Fruit fly (Drosophila melanogaster) whole organism, embryonic: ENCODE measurements around the gene CG44271.

Experiments
- BtbVII ChIP-seq: fragments of 200-800 bp; sonication (Bioruptor generic); optimal IDR thresholded peaks from 3 replicates; lab custom pipeline; 2017; ENCODE audit warnings: missing biosample characterization, mild to moderate bottlenecking, missing genetic modification characterization
- CG10543 ChIP-seq: fragments of 200-800 bp; sonication (Bioruptor generic); optimal IDR thresholded peaks from 3 replicates; lab custom pipeline; 2017; ENCODE audit warnings: missing biosample characterization, mild to moderate bottlenecking, missing genetic modification characterization, moderate library complexity
- CG10565 ChIP-seq: fragments of 200-800 bp; sonication (Bioruptor generic); optimal IDR thresholded peaks from 3 replicates; lab custom pipeline; 2016; ENCODE audit warnings: missing biosample characterization, mild to moderate bottlenecking, missing genetic modification characterization
- CG11247 ChIP-seq: fragments of 200-800 bp; sonication (Bioruptor generic); IDR thresholded peaks from 2 replicates; pipeline ENCODE4 v1.3.6; 2022; ENCODE audit warnings: missing biosample characterization, missing genetic modification characterization
- CG12219 ChIP-seq: fragments of 200-800 bp; sonication (Bioruptor generic); optimal IDR thresholded peaks from 3 replicates; lab custom pipeline; 2018; ENCODE audit warnings: missing biosample characterization, mild to moderate bottlenecking, missing genetic modification characterization
- CG1233 ChIP-seq: fragments of 200-800 bp; sonication (Bioruptor generic); optimal IDR thresholded peaks from 4 replicates; lab custom pipeline; 2018; ENCODE audit warnings: missing biosample characterization, mild to moderate bottlenecking, missing genetic modification characterization
- CG12744 ChIP-seq: fragments of 200-800 bp; sonication (Bioruptor generic); optimal IDR thresholded peaks from 2 replicates; lab custom pipeline; 2016; ENCODE audit warnings: missing biosample characterization, missing genetic modification characterization
- CG14050 ChIP-seq: fragments of 200-800 bp; sonication (Bioruptor generic); IDR thresholded peaks from 3 replicates; pipeline ENCODE4 v1.3.6; 2022; ENCODE audit warnings: missing biosample characterization, missing genetic modification characterization
- CG15011 ChIP-seq: fragments of 200-800 bp; sonication (Bioruptor generic); optimal IDR thresholded peaks from 3 replicates; lab custom pipeline; 2018; ENCODE audit warnings: missing biosample characterization, mild to moderate bottlenecking, missing genetic modification characterization
- CG1529 ChIP-seq: fragments of 200-800 bp; sonication (Bioruptor generic); optimal IDR thresholded peaks from 3 replicates; lab custom pipeline; 2018; ENCODE audit warnings: missing biosample characterization, missing genetic modification characterization
- CG1602 ChIP-seq: fragments of 200-800 bp; sonication (Bioruptor generic); optimal IDR thresholded peaks from 3 replicates; lab custom pipeline; 2016; ENCODE audit warnings: missing biosample characterization, missing genetic modification characterization
- CG17912 ChIP-seq: fragments of 200-800 bp; sonication (Bioruptor generic); optimal IDR thresholded peaks from 2 replicates; lab custom pipeline; 2018; ENCODE audit warnings: missing biosample characterization, mild to moderate bottlenecking, missing genetic modification characterization
- CG18262 ChIP-seq: fragments of 200-800 bp; optimal IDR thresholded peaks from 3 replicates; lab custom pipeline; 2019; ENCODE audit warnings: missing biosample characterization, mild to moderate bottlenecking, missing genetic modification characterization, moderate library complexity
- CG18476 ChIP-seq: fragments of 200-800 bp; sonication (Bioruptor generic); optimal IDR thresholded peaks from 2 replicates; lab custom pipeline; 2016; ENCODE audit warnings: missing biosample characterization, mild to moderate bottlenecking, missing genetic modification characterization
- CG31388 ChIP-seq: fragments of 200-800 bp; sonication (Bioruptor generic); optimal IDR thresholded peaks from 2 replicates; lab custom pipeline; 2016; ENCODE audit warnings: missing biosample characterization, missing genetic modification characterization
- CG32532 ChIP-seq: fragments of 200-800 bp; sonication (Bioruptor generic); IDR thresholded peaks from 2 replicates; pipeline ENCODE4 v1.3.6; 2022; ENCODE audit warnings: missing biosample characterization, missing genetic modification characterization
- CG4424 ChIP-seq: fragments of 200-800 bp; sonication (Bioruptor generic); optimal IDR thresholded peaks from 3 replicates; lab custom pipeline; 2016; ENCODE audit warnings: missing biosample characterization, missing genetic modification characterization
- CG4854 ChIP-seq: fragments of 200-800 bp; sonication (Bioruptor generic); optimal IDR thresholded peaks from 2 replicates; lab custom pipeline; 2016; ENCODE audit warnings: missing biosample characterization, missing genetic modification characterization, inconsistent platforms
- CG5180 ChIP-seq: fragments of 200-800 bp; sonication (Bioruptor generic); optimal IDR thresholded peaks from 3 replicates; lab custom pipeline; 2017; ENCODE audit warnings: missing biosample characterization, missing genetic modification characterization, mild to moderate bottlenecking, moderate library complexity, missing genetic modification reagents
- CG6654 ChIP-seq: fragments of 200-800 bp; sonication (Bioruptor generic); optimal IDR thresholded peaks from 2 replicates; lab custom pipeline; 2017; ENCODE audit warnings: missing biosample characterization, mild to moderate bottlenecking, missing genetic modification characterization
- CG6689 ChIP-seq: fragments of 200-800 bp; sonication (Bioruptor generic); IDR thresholded peaks from 2 replicates; pipeline ENCODE4 v1.3.6; 2022; ENCODE audit warnings: missing biosample characterization, missing genetic modification characterization
- CG6813 ChIP-seq: fragments of 200-800 bp; sonication (Bioruptor generic); optimal IDR thresholded peaks from 2 replicates; lab custom pipeline; 2017; ENCODE audit warnings: missing biosample characterization, missing genetic modification characterization, mild to moderate bottlenecking, moderate library complexity, missing genetic modification reagents
- CG7357 ChIP-seq: fragments of 200-800 bp; sonication (Bioruptor generic); IDR thresholded peaks from 3 replicates; pipeline ENCODE4 v1.3.6; 2022; ENCODE audit warnings: missing biosample characterization, missing genetic modification characterization
- CG8478 ChIP-seq: fragments of >200 bp; optimal IDR thresholded peaks from 2 replicates; lab custom pipeline; 2018
- Doc3 ChIP-seq: fragments of 200-800 bp; sonication (Bioruptor generic); IDR thresholded peaks from 3 replicates; pipeline ENCODE4 v1.3.6; 2022; ENCODE audit warnings: missing biosample characterization, missing genetic modification characterization; ENCODE audit not compliant: partially characterized antibody
- Eip74EF ChIP-seq, 2 experiments: fragments of 200-800 bp in 1 of 2; fragments of >200 bp in 1 of 2; sonication (Bioruptor generic) in 1 of 2; optimal IDR thresholded peaks; 2 replicates each; lab custom pipeline; 2017 to 2019; ENCODE audit warnings: missing biosample characterization in 2 of 2, missing genetic modification characterization in 2 of 2, mild to moderate bottlenecking in 1 of 2, moderate library complexity in 1 of 2
- H2.0 ChIP-seq: fragments of 200-800 bp; sonication (Bioruptor generic); IDR thresholded peaks from 2 replicates; pipeline ENCODE4 v1.3.6; 2022; ENCODE audit warnings: missing biosample characterization, missing genetic modification characterization
- HLH54F ChIP-seq: fragments of 200-800 bp; sonication (Bioruptor generic); optimal IDR thresholded peaks from 3 replicates; lab custom pipeline; 2016; ENCODE audit warnings: missing biosample characterization, missing genetic modification characterization
- MTF-1 ChIP-seq: fragments of 200-800 bp; sonication (Bioruptor generic); optimal IDR thresholded peaks from 2 replicates; lab custom pipeline; 2018; ENCODE audit warnings: missing biosample characterization, mild to moderate bottlenecking, missing genetic modification characterization, borderline replicate concordance
- Mad ChIP-seq: fragments of 200-800 bp; sonication (Bioruptor generic); optimal IDR thresholded peaks from 2 replicates; lab custom pipeline; 2016; ENCODE audit warnings: missing biosample characterization, missing genetic modification characterization
- NfI ChIP-seq: fragments of 200-800 bp; sonication (Bioruptor generic); optimal IDR thresholded peaks from 3 replicates; lab custom pipeline; 2018; ENCODE audit warnings: missing biosample characterization, mild to moderate bottlenecking, missing genetic modification characterization, moderate library complexity
- Xrp1 ChIP-seq: fragments of 200-800 bp; sonication (Bioruptor generic); IDR thresholded peaks from 2 replicates; pipeline ENCODE4 v1.3.6; 2022; ENCODE audit warnings: missing biosample characterization, missing genetic modification characterization
- al ChIP-seq: fragments of 200-800 bp; sonication (Bioruptor generic); IDR thresholded peaks from 2 replicates; pipeline ENCODE4 v1.3.6; 2022; ENCODE audit warnings: missing biosample characterization, missing genetic modification characterization
- bigmax ChIP-seq: fragments of 200-800 bp; sonication (Bioruptor generic); optimal IDR thresholded peaks from 2 replicates; lab custom pipeline; 2018; ENCODE audit warnings: missing biosample characterization, mild to moderate bottlenecking, missing genetic modification characterization
- btn ChIP-seq: fragments of 200-800 bp; sonication (Bioruptor generic); optimal IDR thresholded peaks from 2 replicates; lab custom pipeline; 2016; ENCODE audit warnings: missing biosample characterization, missing genetic modification characterization
- corto ChIP-seq: fragments of 200-800 bp; sonication (Bioruptor generic); optimal IDR thresholded peaks from 2 replicates; lab custom pipeline; 2016; ENCODE audit warnings: missing biosample characterization, mild to moderate bottlenecking, missing genetic modification characterization, moderate library complexity
- dimm ChIP-seq: fragments of 200-800 bp; sonication (Bioruptor generic); IDR thresholded peaks from 2 replicates; pipeline ENCODE4 v1.3.6; 2022; ENCODE audit warnings: missing biosample characterization, missing genetic modification characterization
- gce ChIP-seq: fragments of 200-800 bp; sonication (Bioruptor generic); IDR thresholded peaks from 3 replicates; pipeline ENCODE4 v1.3.6; 2022; ENCODE audit warnings: missing biosample characterization, missing genetic modification characterization
- gcm2 ChIP-seq: fragments of 200-800 bp; sonication (Bioruptor generic); optimal IDR thresholded peaks from 2 replicates; lab custom pipeline; 2016; ENCODE audit warnings: missing biosample characterization, missing genetic modification characterization
- inv ChIP-seq: fragments of 200-800 bp; sonication (Bioruptor generic); IDR thresholded peaks from 2 replicates; pipeline ENCODE4 v1.3.6; 2022; ENCODE audit warnings: missing biosample characterization, missing genetic modification characterization; ENCODE audit not compliant: partially characterized antibody
- jigr1 ChIP-seq: fragments of 200-800 bp; sonication (Bioruptor generic); IDR thresholded peaks from 3 replicates; pipeline ENCODE4 v1.3.6; 2022; ENCODE audit warnings: missing biosample characterization, missing genetic modification characterization
- lab ChIP-seq: fragments of 200-800 bp; sonication (Bioruptor generic); optimal IDR thresholded peaks from 3 replicates; lab custom pipeline; 2017; ENCODE audit warnings: missing biosample characterization, missing genetic modification characterization, mild to moderate bottlenecking, moderate library complexity, missing genetic modification reagents
- nau ChIP-seq: fragments of 200-800 bp; sonication (Bioruptor generic); optimal IDR thresholded peaks from 3 replicates; lab custom pipeline; 2017; ENCODE audit warnings: missing biosample characterization, mild to moderate bottlenecking, missing genetic modification characterization, missing genetic modification reagents
- nom ChIP-seq: fragments of 200-800 bp; sonication (Bioruptor generic); optimal IDR thresholded peaks from 2 replicates; lab custom pipeline; 2017; ENCODE audit warnings: missing biosample characterization, missing genetic modification characterization, mild to moderate bottlenecking, moderate library complexity, missing genetic modification reagents
- org-1 ChIP-seq: fragments of 200-800 bp; sonication (Bioruptor generic); optimal IDR thresholded peaks from 2 replicates; lab custom pipeline; 2017; ENCODE audit warnings: missing biosample characterization, missing genetic modification characterization
- otp ChIP-seq: fragments of 200-800 bp; sonication (Bioruptor generic); IDR thresholded peaks from 3 replicates; pipeline ENCODE4, ENCODE4 v1.3.6; 2022; ENCODE audit warnings: missing biosample characterization, missing genetic modification characterization
- run ChIP-seq: fragments of 200-800 bp; sonication (Bioruptor generic); optimal IDR thresholded peaks from 3 replicates; lab custom pipeline; 2018; ENCODE audit warnings: missing biosample characterization, mild to moderate bottlenecking, missing genetic modification characterization
- sim ChIP-seq: fragments of 200-800 bp; sonication (Bioruptor generic); IDR thresholded peaks from 2 replicates; pipeline ENCODE4 v1.3.6; 2022; ENCODE audit warnings: missing biosample characterization, missing genetic modification characterization
- sob ChIP-seq: fragments of 200-800 bp; sonication (Bioruptor generic); IDR thresholded peaks from 2 replicates; pipeline ENCODE4 v1.3.6; 2022; ENCODE audit warnings: missing biosample characterization, missing genetic modification characterization
- twi ChIP-seq: fragments of 200-800 bp; optimal IDR thresholded peaks from 2 replicates; lab custom pipeline; 2019; ENCODE audit warnings: missing biosample characterization, mild to moderate bottlenecking, missing genetic modification characterization, moderate library complexity
- usp ChIP-seq: fragments of >200 bp; optimal IDR thresholded peaks from 2 replicates; lab custom pipeline; 2017; ENCODE audit warnings: missing biosample characterization, missing genetic modification characterization

Gene CG44271

DNA sequence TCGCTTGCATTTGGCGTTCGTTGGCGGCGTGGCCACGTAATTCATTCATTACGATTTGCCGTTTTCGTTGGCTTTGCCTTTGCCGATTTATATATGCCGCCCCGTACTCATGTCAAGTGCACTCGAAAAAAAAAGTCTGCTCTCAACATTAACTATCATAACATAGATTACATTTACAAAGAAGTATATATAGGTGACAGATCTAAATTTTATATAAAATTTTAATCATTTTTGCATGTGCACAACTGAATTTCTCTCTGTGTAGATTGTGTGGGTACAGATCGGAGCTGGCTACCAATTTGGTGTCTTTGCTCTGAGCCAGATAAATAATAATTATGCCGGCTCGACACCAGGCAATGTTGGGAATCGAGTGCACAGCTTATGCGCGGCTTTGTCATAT, 49.3 kb downstream of the CG44271 start (continued):
- TF ChIP-seq corto (GFP tag; lab: Kevin White, UChicago) (no peak), CG18476 (GFP tag; lab: Kevin White, UChicago) (peak; percentile 4), CG6689 (GFP tag; lab: Robert Waterston, UW) (peak; percentile 43; the same call in 1 of the 2 replicates), gcm2 (GFP tag; lab: Kevin White, UChicago) (no peak), Eip74EF (GFP tag; optimal IDR thresholded peaks at IDR 0.05; lab: Kevin White, UChicago) (no peak), CG14050 (peak; percentile 40; the same call in 1 of the 3 replicates), CG31388 (GFP tag; lab: Kevin White, UChicago) (no peak), CG6813 (GFP tag; lab: Kevin White, UChicago) (no peak), BtbVII (GFP tag; lab: Kevin White, UChicago) (no peak), Mad (GFP tag; lab: Kevin White, UChicago) (no peak), jigr1 (GFP tag; lab: Robert Waterston, UW) (peak; percentile 32; the same call in 1 of the 3 replicates), nau (no peak), sob (peak; percentile 60; the same call in 1 of the 2 replicates), CG1529 (GFP tag; lab: Kevin White, UChicago) (no peak), CG17912 (no peak), MTF-1 (no peak), CG1602 (peak; percentile 35), run (tag; lab: Kevin White, UChicago) (no peak), sim (GFP tag; lab: Robert Waterston, UW) (no peak), CG12219 (GFP tag; lab: Kevin White, UChicago) (peak; percentile 34), CG10565 (GFP tag; lab: Kevin White, UChicago) (no peak), Doc3 (GFP tag; lab: Robert Waterston, UW) (no peak), inv (GFP tag; lab: Robert Waterston, UW) (no peak), CG8478 (lab: Kevin White, UChicago) (no peak), H2.0 (GFP tag; lab: Robert Waterston, UW) (peak; percentile 40), CG1233 (peak; percentile 47), otp (GFP tag; lab: Robert Waterston, UW) (0 out of 3 replicates have a peak, but pooled peaks have one; percentile 45), usp (no peak), CG10543 (no peak), HLH54F (GFP tag; lab: Kevin White, UChicago) (peak; percentile 12), twi (tag; lab: Kevin White, UChicago) (no peak), Xrp1 (GFP tag; lab: Robert Waterston, UW) (peak; percentile 68), CG32532 (GFP tag; lab: Robert Waterston, UW) (no peak; the same call in 1 of the 2 replicates), CG11247 (GFP tag; lab: Robert Waterston, UW) (0 out of 2 replicates have a peak, but pooled peaks have one; percentile 34), CG5180 (GFP tag; lab: Kevin White, UChicago) (no peak), org-1 (GFP tag; lab: Kevin White, UChicago) (no peak), CG12744 (GFP tag; lab: Kevin White, UChicago) (no peak), CG7357 (GFP tag; lab: Robert Waterston, UW) (0 out of 3 replicates have a peak, but pooled peaks have one; percentile 12), CG4854 (no peak), NfI (GFP tag; lab: Kevin White, UChicago) (peak; percentile 27), gce (GFP tag; lab: Robert Waterston, UW) (no peak), btn (GFP tag; lab: Kevin White, UChicago) (no peak), CG6654 (GFP tag; lab: Kevin White, UChicago) (no peak), CG18262 (tag; lab: Kevin White, UChicago) (peak; percentile 47), bigmax (GFP tag; lab: Kevin White, UChicago) (no peak), al (GFP tag; lab: Robert Waterston, UW) (no peak), lab (GFP tag; lab: Kevin White, UChicago) (peak; percentile 48), dimm (GFP tag; lab: Robert Waterston, UW) (no peak), CG15011 (GFP tag; lab: Kevin White, UChicago) (no peak), nom (GFP tag; lab: Kevin White, UChicago) (no peak), CG4424 (GFP tag; lab: Kevin White, UChicago) (peak; percentile 54)
